Worm (Caenorhabditis elegans): ENCODE data around the gene F31E3.6.

F31E3.6 gene

ce11 chrIII:6981989-6982553 lies at the start of gene F31E3.6:
Gene F31E3.6 (plus strand): TSS chrIII:6982081.
- TF ChIP-seq lsy-2 (tag; optimal IDR thresholded peaks at IDR 0.05) = peak; percentile 22 to 79

DNA sequence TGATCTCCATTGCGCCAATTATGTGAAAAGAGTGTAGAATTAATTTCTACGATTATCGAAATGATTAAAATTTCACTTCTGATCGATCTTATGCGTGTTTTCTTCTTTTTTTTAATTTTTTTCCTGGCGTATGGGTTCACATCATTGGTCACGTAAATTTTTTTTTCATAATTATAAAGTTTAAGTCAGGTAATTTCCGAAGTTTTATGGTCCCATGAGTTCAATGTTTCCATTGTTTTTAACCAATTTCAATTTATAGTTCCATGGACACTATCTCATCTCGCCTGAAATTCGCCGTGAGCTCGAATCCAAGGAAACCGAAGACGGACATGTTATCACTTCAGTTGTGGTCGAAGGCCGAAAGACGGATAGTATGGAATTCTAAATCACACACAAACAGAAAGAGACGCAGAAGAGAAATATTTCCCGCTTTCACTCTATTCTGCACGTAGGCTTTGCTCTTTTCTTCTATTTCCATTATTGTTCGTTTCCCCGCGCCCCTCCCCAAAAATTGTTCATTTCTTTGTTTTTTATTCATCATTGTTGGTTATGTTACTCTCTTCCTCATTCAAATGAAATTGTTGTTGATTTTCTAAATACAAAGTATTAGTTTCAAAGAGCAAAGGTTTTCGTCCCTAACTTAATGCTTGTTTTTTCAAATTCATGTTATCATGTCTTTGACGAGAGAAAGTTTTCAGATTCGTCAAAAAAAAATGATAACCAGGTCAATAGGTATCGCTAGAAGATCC lies 46.4 kb upstream of the F31E3.6 start, which contains the start of the genes F57B9.8 and coq-2:
F57B9.8 (minus strand) TSS at position 51 of the 749 bp plus-strand sequence.
coq-2 (plus strand) TSS at position 699 of the 749 bp plus-strand sequence.
- TF ChIP-seq ZK546.5 (tag; optimal IDR thresholded peaks at IDR 0.05) (no peak), C34F6.9 (tag; optimal IDR thresholded peaks at IDR 0.05) (peak; percentile 2)

DNA sequence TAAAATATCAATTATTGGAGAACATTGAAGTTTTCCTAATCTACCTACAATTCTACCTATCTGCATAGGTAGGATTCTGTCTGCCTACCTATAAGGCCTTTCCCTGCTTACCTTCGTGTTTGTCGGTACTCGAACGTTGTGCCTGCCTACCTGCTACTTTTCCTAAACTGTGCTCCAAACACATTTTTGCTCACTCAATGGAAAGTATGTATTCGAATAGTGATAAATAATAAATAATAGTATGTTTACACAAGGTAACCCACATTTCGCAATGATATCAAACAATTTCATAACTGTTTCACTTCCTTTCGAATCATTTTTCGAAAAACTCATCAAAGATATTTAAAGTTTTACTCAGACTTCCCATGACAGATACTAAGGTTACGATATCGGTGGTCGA lies 42.4 kb upstream of the F31E3.6 start, which contains the start of gene F57B9.3:
F57B9.3 (plus strand) TSS at position 301 of the 400 bp plus-strand sequence.
- TF ChIP-seq unc-62 (GFP tag; optimal IDR thresholded peaks at IDR 0.05) (no peak), peb-1 (tag; optimal IDR thresholded peaks at IDR 0.05) (no peak), dmd-4 (tag; optimal IDR thresholded peaks at IDR 0.05) (no peak), ztf-1 (GFP tag; conservative IDR thresholded peaks at IDR 0.05) (no peak), snpc-4 (tag; optimal IDR thresholded peaks at IDR 0.05) (no peak), Y55F3AM.14 (GFP tag; optimal IDR thresholded peaks at IDR 0.05) (no peak), mbf-1 (tag; optimal IDR thresholded peaks at IDR 0.05) (no peak), blmp-1 (tag; optimal IDR thresholded peaks at IDR 0.05; ENCODE audit: insufficient read depth) (no peak), mdl-1 (tag; optimal IDR thresholded peaks at IDR 0.05) (no peak), nhr-237 (tag; optimal IDR thresholded peaks at IDR 0.05) (no peak)

- no peak for TF ChIP-seq ZK546.5 (tag; optimal IDR thresholded peaks at IDR 0.05)
Observed at ce11 chrIII:6945319-6945718, 36.6 kb upstream of the F31E3.6 start.

ce11 chrIII:6945747-6946146 lies 36.1 kb upstream of the F31E3.6 start, which contains the start of gene abu-13:
Gene abu-13 (minus strand): TSS chrIII:6945898.
- no peak for TF ChIP-seq aly-2 (tag; optimal IDR thresholded peaks at IDR 0.05)
- no peak for TF ChIP-seq fos-1 (tag; optimal IDR thresholded peaks at IDR 0.05)
- TF ChIP-seq nhr-129 (tag; optimal IDR thresholded peaks at IDR 0.05) = no peak
- peak; percentile 7 for TF ChIP-seq sem-4 (tag; optimal IDR thresholded peaks at IDR 0.05)
- no peak for TF ChIP-seq lsy-2 (tag; optimal IDR thresholded peaks at IDR 0.05)
- TF ChIP-seq nhr-21 (tag; optimal IDR thresholded peaks at IDR 0.05) = peak; percentile 30
- no peak for TF ChIP-seq ztf-4 (tag; optimal IDR thresholded peaks at IDR 0.05)
- TF ChIP-seq nhr-6 (tag; optimal IDR thresholded peaks at IDR 0.05) = no peak

- TF ChIP-seq sma-3 (GFP tag; optimal IDR thresholded peaks at IDR 0.05) (no peak), ztf-1 (GFP tag; conservative IDR thresholded peaks at IDR 0.05) (no peak), C34F6.9 (tag; optimal IDR thresholded peaks at IDR 0.05) (peak; percentile 26), sem-4 (tag; optimal IDR thresholded peaks at IDR 0.05) (no peak), unc-55 (GFP tag; optimal IDR thresholded peaks at IDR 0.05) (peak; percentile 20), nhr-237 (tag; optimal IDR thresholded peaks at IDR 0.05) (no peak), mdl-1 (tag; optimal IDR thresholded peaks at IDR 0.05) (no peak), lsy-2 (tag; optimal IDR thresholded peaks at IDR 0.05) (peak in 1 of 2 experiments; percentile 37), mab-5 (tag; optimal IDR thresholded peaks at IDR 0.05) (no peak)
Observed at ce11 chrIII:6946382-6946781, 35.5 kb upstream of the F31E3.6 start, which contains the start of gene let-711. Gene let-711 (plus strand): TSS chrIII:6946718.

DNA sequence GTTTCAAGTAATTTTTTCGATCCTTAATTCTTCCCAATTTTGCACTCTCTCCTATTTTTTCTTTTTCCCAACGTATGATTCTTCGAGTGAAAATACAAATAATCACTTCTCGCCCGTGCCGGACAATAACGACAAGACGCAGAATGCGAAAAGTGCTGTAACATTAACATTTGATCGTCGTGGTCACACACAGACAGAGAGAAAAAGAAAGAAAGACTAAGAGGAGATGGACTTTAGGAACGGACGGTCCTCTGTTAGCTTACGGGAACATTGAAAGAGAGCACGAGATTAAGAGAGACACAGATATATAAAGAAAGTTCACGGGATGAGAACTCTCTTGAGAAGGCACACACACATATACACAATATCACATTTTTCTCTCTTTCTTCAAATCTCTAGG lies 34.0 kb upstream of the F31E3.6 start:
- no peak for TF ChIP-seq mab-5 (tag; optimal IDR thresholded peaks at IDR 0.05)
- peak; percentile 31 for TF ChIP-seq sem-4 (tag; optimal IDR thresholded peaks at IDR 0.05)
- TF ChIP-seq blmp-1 (tag; optimal IDR thresholded peaks at IDR 0.05; ENCODE audit: insufficient read depth) = no peak
- no peak for TF ChIP-seq egl-27 (tag; optimal IDR thresholded peaks at IDR 0.05)
- peak; percentile 12 for TF ChIP-seq C34F6.9 (tag; optimal IDR thresholded peaks at IDR 0.05)
- peak; percentile 17 for TF ChIP-seq fos-1 (tag; optimal IDR thresholded peaks at IDR 0.05)
- TF ChIP-seq nhr-10 (tag; optimal IDR thresholded peaks at IDR 0.05) = no peak
- peak; percentile 7 for TF ChIP-seq F13H6.1 (tag; optimal IDR thresholded peaks at IDR 0.05)

All from whole organism, L2 larva.